Worm (Caenorhabditis elegans): Measurements from ENCODE around the gene serp-1.1.

serp-1.1 gene

DNA sequence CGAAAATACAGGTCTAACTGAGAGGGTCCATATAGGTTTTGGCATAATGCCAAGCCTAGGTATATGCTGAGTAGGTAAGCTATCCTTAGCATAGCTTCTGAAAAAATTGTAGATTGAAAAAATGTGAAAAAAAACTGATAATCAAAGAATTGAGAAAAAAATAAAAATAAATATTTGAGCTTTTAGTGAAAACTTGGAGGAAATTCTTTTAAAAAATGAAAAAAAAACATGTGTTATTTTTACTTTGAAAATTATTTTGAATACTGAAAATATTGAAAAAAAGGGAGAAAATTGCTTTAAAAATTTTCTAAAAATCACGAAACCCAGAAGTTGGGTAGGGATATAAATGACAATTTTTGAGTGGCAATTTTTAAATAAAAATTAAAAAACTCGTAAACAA, 46.1 kb downstream of the serp-1.1 start, which contains the start of gene F53H4.3:
Gene F53H4.3, minus strand, starts transcription at position 101 of the 400 bp plus-strand sequence.
- TF ChIP-seq dox-1 (GFP tag; IDR thresholded peaks at IDR 0.05) (no peak), ceh-91 (GFP tag; IDR thresholded peaks at IDR 0.05) (no peak), zim-3 (tag; optimal IDR thresholded peaks at IDR 0.05) (no peak), Y53G8AR.9 (GFP tag; conservative IDR thresholded peaks at IDR 0.05) (no peak), Y67H2A.10 (GFP tag; conservative IDR thresholded peaks at IDR 0.05) (no peak), lir-1 (GFP tag; conservative IDR thresholded peaks at IDR 0.05) (no peak)

DNA sequence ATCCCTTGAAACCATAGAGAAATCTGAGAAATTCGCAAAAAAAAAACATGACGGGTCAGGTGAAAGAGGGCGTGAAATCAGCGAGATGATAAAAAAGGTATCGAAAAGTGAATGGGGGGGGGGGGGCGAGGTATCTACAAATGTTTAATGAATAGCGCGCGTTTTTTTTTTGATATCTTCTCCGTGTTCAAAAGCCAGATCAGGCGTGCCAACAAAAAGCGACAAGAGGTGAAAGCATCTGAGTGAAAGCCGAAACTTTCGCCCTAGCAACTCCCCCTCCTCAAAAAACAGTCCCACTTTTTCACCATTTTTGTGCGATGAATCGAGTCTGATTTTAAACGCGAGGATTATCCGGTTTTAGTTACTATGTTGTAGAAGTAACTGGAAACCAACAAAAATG, 46.6 kb downstream of the serp-1.1 start:
- no peak for TF ChIP-seq B0019.2 (GFP tag; conservative IDR thresholded peaks at IDR 0.05)
- no peak for TF ChIP-seq nhr-179 (tag; optimal IDR thresholded peaks at IDR 0.05)
- no peak for TF ChIP-seq him-1 (tag; optimal IDR thresholded peaks at IDR 0.05)
- TF ChIP-seq ama-1 (optimal IDR thresholded peaks at IDR 0.05), result no peak
- TF ChIP-seq ama-1 (GFP tag; optimal IDR thresholded peaks at IDR 0.05), result no peak
- TF ChIP-seq ekl-4 (GFP tag; IDR thresholded peaks at IDR 0.05), result no peak
- TF ChIP-seq Y53G8AR.9 (GFP tag; conservative IDR thresholded peaks at IDR 0.05), result no peak
- TF ChIP-seq snpc-3.4 (tag; optimal IDR thresholded peaks at IDR 0.05), result no peak
- TF ChIP-seq unc-62 (GFP tag; optimal IDR thresholded peaks at IDR 0.05), result no peak
- TF ChIP-seq snpc-1.1 (tag; optimal IDR thresholded peaks at IDR 0.05; ENCODE audit: insufficient read depth), result no peak
- TF ChIP-seq chd-7 (tag; optimal IDR thresholded peaks at IDR 0.05), result no peak

All from whole organism, young adult.